Worm (Caenorhabditis elegans) whole organism, mixed stage, embryonic: Measurements from ENCODE around the gene idpa-1.
A peak's percentile ranks its signal among the peaks of the same experiment; 100 is the strongest.

Experiments
- M03D4.4 ChIP-seq: sonication (generic microtip); optimal IDR thresholded peaks from 2 replicates; lab custom pipeline; 2017; ENCODE audit warnings: mild to moderate bottlenecking, missing genetic modification characterization, missing compliant biosample characterization
- blmp-1 ChIP-seq: fragments of 150-350 bp; optimal IDR thresholded peaks from 2 replicates; lab custom pipeline; 2014; ENCODE audit warnings: missing biosample characterization, missing genetic modification characterization
- ceh-39 ChIP-seq: fragments of 150-350 bp; optimal IDR thresholded peaks from 2 replicates; lab custom pipeline; 2014; ENCODE audit warnings: missing biosample characterization, missing genetic modification characterization
- ceh-43 ChIP-seq: fragments of 200-800 bp; sonication (Bioruptor generic); optimal IDR thresholded peaks from 2 replicates; lab custom pipeline; 2018; ENCODE audit warnings: mild to moderate bottlenecking, missing genetic modification characterization, moderate library complexity, missing compliant biosample characterization
- ceh-83 ChIP-seq: fragments of 200-800 bp; sonication (Bioruptor generic); optimal IDR thresholded peaks from 2 replicates; lab custom pipeline; 2018; ENCODE audit warnings: mild to moderate bottlenecking, missing genetic modification characterization, missing compliant biosample characterization
- ces-1 ChIP-seq: fragments of 150-350 bp; optimal IDR thresholded peaks from 2 replicates; lab custom pipeline; 2014; ENCODE audit warnings: missing biosample characterization, missing genetic modification reagents, missing genetic modification characterization
- cnd-1 ChIP-seq: fragments of 200-800 bp; sonication (Bioruptor generic); optimal IDR thresholded peaks from 2 replicates; lab custom pipeline; 2018; ENCODE audit warnings: mild to moderate bottlenecking, missing genetic modification characterization, missing compliant biosample characterization
- drap-1 ChIP-seq: fragments of 200-800 bp; sonication (Bioruptor generic); optimal IDR thresholded peaks from 3 replicates; lab custom pipeline; 2018; ENCODE audit warnings: mild to moderate bottlenecking, missing genetic modification characterization, missing compliant biosample characterization
- elt-1 ChIP-seq: sonication (generic microtip); optimal IDR thresholded peaks from 2 replicates; lab custom pipeline; 2017; ENCODE audit warnings: missing genetic modification characterization, mild to moderate bottlenecking, missing compliant biosample characterization, antibody characterized with exemption, moderate library complexity, borderline replicate concordance; ENCODE audit not compliant: insufficient read depth
- elt-3 ChIP-seq: fragments of 150-350 bp; optimal IDR thresholded peaks from 2 replicates; lab custom pipeline; 2014; ENCODE audit warnings: missing biosample characterization, missing genetic modification characterization
- flh-1 ChIP-seq: fragments of 200-800 bp; sonication (Bioruptor generic); optimal IDR thresholded peaks from 2 replicates; lab custom pipeline; 2018; ENCODE audit warnings: mild to moderate bottlenecking, missing genetic modification characterization, moderate library complexity, missing compliant biosample characterization
- ham-2 ChIP-seq: fragments of 200-800 bp; sonication (Bioruptor generic); optimal IDR thresholded peaks from 2 replicates; lab custom pipeline; 2018; ENCODE audit warnings: mild to moderate bottlenecking, missing genetic modification characterization, missing compliant biosample characterization
- hlh-1 ChIP-seq: fragments of 150-350 bp; optimal IDR thresholded peaks from 2 replicates; lab custom pipeline; 2014; ENCODE audit warnings: missing biosample characterization, missing genetic modification reagents, missing genetic modification characterization
- lin-13 ChIP-seq: fragments of 150-350 bp; optimal IDR thresholded peaks from 2 replicates; lab custom pipeline; 2014; ENCODE audit warnings: missing biosample characterization, missing genetic modification characterization
- lin-32 ChIP-seq: fragments of 200-800 bp; sonication (Bioruptor generic); optimal IDR thresholded peaks from 2 replicates; lab custom pipeline; 2018; ENCODE audit warnings: mild to moderate bottlenecking, missing genetic modification characterization, missing compliant biosample characterization
- lsy-2 ChIP-seq: fragments of 150-350 bp; optimal IDR thresholded peaks from 2 replicates; lab custom pipeline; 2014; ENCODE audit warnings: missing biosample characterization, missing genetic modification characterization
- mab-5 ChIP-seq: fragments of 150-350 bp; optimal IDR thresholded peaks from 2 replicates; lab custom pipeline; 2014; ENCODE audit warnings: missing biosample characterization, missing genetic modification characterization
- mep-1 ChIP-seq: fragments of 150-350 bp; optimal IDR thresholded peaks from 2 replicates; lab custom pipeline; 2017; ENCODE audit warnings: missing biosample characterization, missing genetic modification reagents, missing genetic modification characterization, inconsistent platforms
- mls-2 ChIP-seq: sonication (generic microtip); optimal IDR thresholded peaks from 2 replicates; lab custom pipeline; 2016; ENCODE audit warnings: mild to moderate bottlenecking, missing genetic modification characterization, moderate library complexity, missing compliant biosample characterization
- nhr-12 ChIP-seq: fragments of 150-350 bp; optimal IDR thresholded peaks from 2 replicates; lab custom pipeline; 2014; ENCODE audit warnings: missing biosample characterization, missing genetic modification characterization
- nhr-2 ChIP-seq: fragments of 150-350 bp; optimal IDR thresholded peaks from 2 replicates; lab custom pipeline; 2014; ENCODE audit warnings: missing biosample characterization, missing genetic modification characterization
- nhr-28 ChIP-seq: fragments of 150-350 bp; optimal IDR thresholded peaks from 2 replicates; lab custom pipeline; 2014; ENCODE audit warnings: missing biosample characterization, missing genetic modification characterization
- nhr-76 ChIP-seq: sonication (generic microtip); optimal IDR thresholded peaks from 2 replicates; lab custom pipeline; 2017; ENCODE audit warnings: missing biosample characterization, missing genetic modification characterization
- sem-2 ChIP-seq: fragments of 200-800 bp; sonication (Bioruptor generic); optimal IDR thresholded peaks from 2 replicates; lab custom pipeline; 2018; ENCODE audit warnings: mild to moderate bottlenecking, missing genetic modification characterization, missing compliant biosample characterization
- snpc-4 ChIP-seq: fragments of 150-350 bp; optimal IDR thresholded peaks from 2 replicates; lab custom pipeline; 2014; ENCODE audit warnings: missing biosample characterization, missing genetic modification characterization
- sptf-1 ChIP-seq: sonication (generic microtip); optimal IDR thresholded peaks from 2 replicates; lab custom pipeline; 2017; ENCODE audit warnings: mild to moderate bottlenecking, missing genetic modification characterization, moderate library complexity, missing compliant biosample characterization
- tbx-8 ChIP-seq: fragments of 200-800 bp; sonication (Bioruptor generic); optimal IDR thresholded peaks from 2 replicates; lab custom pipeline; 2018; ENCODE audit warnings: mild to moderate bottlenecking, missing genetic modification characterization, moderate library complexity, missing compliant biosample characterization
- unc-120 ChIP-seq: sonication (generic microtip); optimal IDR thresholded peaks from 2 replicates; lab custom pipeline; 2017; ENCODE audit warnings: missing genetic modification characterization, missing compliant biosample characterization; ENCODE audit not compliant: poor library complexity, severe bottlenecking
- unc-62 ChIP-seq: fragments of 150-350 bp; optimal IDR thresholded peaks from 2 replicates; lab custom pipeline; 2014; ENCODE audit warnings: missing biosample characterization, missing genetic modification reagents, missing genetic modification characterization
- zip-8 ChIP-seq: fragments of 150-350 bp; optimal IDR thresholded peaks from 2 replicates; lab custom pipeline; 2014; ENCODE audit warnings: missing biosample characterization, missing genetic modification characterization
- ztf-11 ChIP-seq: fragments of 150-350 bp; optimal IDR thresholded peaks from 2 replicates; lab custom pipeline; 2014; ENCODE audit warnings: missing biosample characterization, missing genetic modification characterization

idpa-1 gene

DNA sequence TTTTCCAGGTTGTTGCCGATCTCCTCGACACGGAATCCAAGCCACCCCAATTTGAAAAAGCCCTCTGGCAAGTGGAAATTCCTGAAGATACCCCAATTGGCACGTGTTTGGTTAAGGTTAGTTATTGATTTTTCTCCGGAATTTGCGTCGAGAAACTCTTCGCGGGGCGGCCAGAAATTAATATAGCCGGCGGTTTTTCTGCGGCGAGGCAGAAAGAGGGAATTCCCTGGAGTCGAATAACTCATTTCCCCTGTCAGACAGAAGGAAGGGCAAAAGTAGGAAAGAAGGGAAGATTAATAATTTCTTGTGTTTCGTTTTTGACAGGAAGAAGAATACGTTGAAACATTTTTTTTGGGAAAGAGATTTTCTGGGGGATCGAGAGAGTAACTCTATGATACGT, 17.6 kb upstream of the idpa-1 start:
- TF ChIP-seq nhr-12 (no peak), mep-1 (tag; lab: Kevin White, UChicago) (no peak), ceh-83 (no peak), drap-1 (GFP tag; lab: Kevin White, UChicago) (no peak), flh-1 (GFP tag; lab: Kevin White, UChicago) (no peak), mls-2 (tag; lab: Kevin White, UChicago) (no peak), nhr-2 (no peak), cnd-1 (tag; lab: Kevin White, UChicago) (no peak)

DNA sequence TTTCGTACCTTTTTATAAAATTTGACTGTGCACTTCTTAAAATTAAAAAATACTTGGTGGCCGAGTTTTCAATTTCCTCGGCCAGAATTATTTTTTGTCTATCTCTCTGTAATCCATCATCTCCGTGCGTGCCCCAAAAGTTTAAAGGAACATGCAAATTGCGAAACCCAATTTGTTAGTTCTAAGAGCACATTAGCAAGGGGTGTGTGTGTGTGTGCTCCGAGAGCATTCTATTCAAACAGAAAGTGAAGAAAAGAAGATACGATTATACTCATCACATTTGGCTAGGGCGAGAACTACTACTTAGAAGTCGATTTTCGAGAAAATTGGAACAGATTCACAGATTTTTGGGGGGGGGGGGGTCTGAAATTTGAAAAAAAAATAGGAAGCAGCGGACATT, 13.0 kb upstream of the idpa-1 start:
- no peak for TF ChIP-seq lsy-2
- TF ChIP-seq ceh-39 = no peak
- TF ChIP-seq nhr-76 (tag; lab: Kevin White, UChicago) = no peak
- TF ChIP-seq sem-2 (GFP tag; lab: Kevin White, UChicago) = no peak
- no peak for TF ChIP-seq unc-62 (GFP tag; lab: Kevin White, UChicago)
- TF ChIP-seq unc-120 = no peak
- peak; percentile 100 for TF ChIP-seq ces-1 (GFP tag; lab: Kevin White, UChicago)
- no peak for TF ChIP-seq tbx-8
- no peak for TF ChIP-seq elt-1 (tag; lab: Kevin White, UChicago)

DNA sequence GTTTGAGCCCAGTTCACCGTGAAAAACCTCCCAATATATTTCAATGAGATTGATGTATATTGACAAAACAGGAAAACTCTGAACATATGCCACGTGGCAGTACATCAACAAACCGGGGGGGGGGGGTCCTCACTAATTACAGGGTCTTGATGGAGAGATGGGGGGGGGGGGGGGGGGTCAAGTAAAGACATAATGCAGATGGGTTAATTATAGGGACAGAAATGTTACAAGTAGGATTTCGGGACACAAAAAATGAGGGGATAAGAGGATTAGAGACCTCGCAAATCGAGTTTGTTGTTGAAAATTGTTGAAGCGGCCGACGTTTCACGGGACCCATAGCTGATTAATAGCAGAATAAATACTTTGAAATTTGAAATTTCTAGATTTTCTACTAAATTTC, 11.9 kb upstream of the idpa-1 start:
- TF ChIP-seq sptf-1 = peak; percentile 89
- TF ChIP-seq ceh-39 = no peak
- TF ChIP-seq zip-8 = no peak
- TF ChIP-seq nhr-12 = no peak
- peak; percentile 74 for TF ChIP-seq mls-2 (tag; lab: Kevin White, UChicago)
- TF ChIP-seq flh-1 (GFP tag; lab: Kevin White, UChicago) = no peak
- peak; percentile 10 for TF ChIP-seq ces-1 (GFP tag; lab: Kevin White, UChicago)
- TF ChIP-seq drap-1 (GFP tag; lab: Kevin White, UChicago) = no peak
- no peak for TF ChIP-seq elt-3 (tag; lab: Kevin White, UChicago)
- no peak for TF ChIP-seq nhr-2
- TF ChIP-seq cnd-1 (tag; lab: Kevin White, UChicago) = no peak
- peak; percentile 34 for TF ChIP-seq ceh-43
- TF ChIP-seq lin-32 (GFP tag; lab: Kevin White, UChicago) = no peak

DNA sequence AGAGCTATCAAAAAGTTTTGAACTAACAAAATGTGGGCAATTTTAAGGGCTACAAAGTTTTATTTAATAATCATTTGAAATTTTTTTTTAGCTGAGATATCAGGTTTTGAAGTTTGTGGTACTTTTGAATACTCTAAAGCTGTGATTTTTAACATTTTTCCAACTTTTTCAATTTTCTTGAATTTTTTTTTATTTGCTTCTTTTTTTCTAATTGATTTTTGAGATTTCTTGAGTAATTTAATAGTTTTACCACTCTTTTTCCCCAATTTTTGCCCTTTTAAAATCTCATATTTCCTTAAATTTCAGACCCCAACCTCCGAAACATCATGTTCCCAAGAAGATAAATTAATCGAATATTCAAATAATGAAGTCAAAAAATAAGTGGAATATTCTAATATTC, 9.6 kb upstream of the idpa-1 start, which contains the start of gene cdh-1:
Gene cdh-1, plus strand, starts transcription at position 301 of the 400 bp plus-strand sequence.
- TF ChIP-seq cnd-1 (tag; lab: Kevin White, UChicago) = no peak
- no peak for TF ChIP-seq tbx-8
- TF ChIP-seq blmp-1 (tag; lab: Kevin White, UChicago) = no peak
- no peak for TF ChIP-seq ztf-11 (tag; lab: Kevin White, UChicago)
- TF ChIP-seq M03D4.4 = no peak
- no peak for TF ChIP-seq nhr-76 (tag; lab: Kevin White, UChicago)
- TF ChIP-seq nhr-28 (tag; lab: Kevin White, UChicago) = no peak
- no peak for TF ChIP-seq nhr-12
- no peak for TF ChIP-seq hlh-1 (tag; lab: Kevin White, UChicago)
- no peak for TF ChIP-seq drap-1 (GFP tag; lab: Kevin White, UChicago)
- no peak for TF ChIP-seq unc-62 (GFP tag; lab: Kevin White, UChicago)
- no peak for TF ChIP-seq mep-1 (tag; lab: Kevin White, UChicago)
- TF ChIP-seq ces-1 (GFP tag; lab: Kevin White, UChicago) = no peak
- no peak for TF ChIP-seq mls-2 (tag; lab: Kevin White, UChicago)
- TF ChIP-seq flh-1 (GFP tag; lab: Kevin White, UChicago) = no peak
- no peak for TF ChIP-seq mab-5
- TF ChIP-seq zip-8 = no peak
- TF ChIP-seq lsy-2 = no peak
- TF ChIP-seq, all 35 proteins: peak for 0

DNA sequence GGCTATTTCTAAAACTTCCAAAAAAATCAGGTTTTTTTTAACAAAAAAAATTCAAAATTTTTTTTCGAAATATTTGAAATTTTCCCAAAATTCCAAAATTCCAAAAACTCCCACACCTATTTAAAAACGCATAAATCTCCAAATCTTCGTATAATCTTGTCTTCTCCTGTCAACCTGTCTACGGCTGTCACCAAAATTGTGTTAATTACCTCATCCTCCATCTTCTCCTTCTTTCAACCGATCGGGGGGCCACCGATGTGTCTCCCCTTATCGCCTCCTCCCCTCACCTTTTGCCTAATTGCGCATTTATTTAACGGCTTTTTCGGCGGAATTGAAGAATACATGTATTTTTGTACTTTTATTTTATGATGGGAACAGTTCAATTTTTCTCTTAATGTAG, 7.8 kb upstream of the idpa-1 start:
- TF ChIP-seq unc-62 (GFP tag; lab: Kevin White, UChicago) (peak; percentile 56), snpc-4 (tag; lab: Kevin White, UChicago) (no peak), sem-2 (GFP tag; lab: Kevin White, UChicago) (no peak), elt-1 (tag; lab: Kevin White, UChicago) (peak; percentile 14), lsy-2 (no peak), flh-1 (GFP tag; lab: Kevin White, UChicago) (no peak), ham-2 (GFP tag; lab: Kevin White, UChicago) (peak; percentile 24), ztf-11 (tag; lab: Kevin White, UChicago) (no peak), ceh-39 (no peak), tbx-8 (no peak), lin-13 (tag; lab: Kevin White, UChicago) (no peak)
